Worm (Caenorhabditis elegans) whole organism, midembryonic: ENCODE data around the gene cal-4.

Source experiments
- T22C8.4 ChIP-seq: fragments of 200-800 bp; sonication (Bioruptor generic); IDR thresholded peaks from 2 replicates; pipeline ENCODE4 v1.3.6; 2022; ENCODE audit warnings: missing genetic modification characterization, missing compliant biosample characterization
- cog-1 ChIP-seq: sonication (generic microtip); optimal IDR thresholded peaks from 2 replicates; lab custom pipeline; 2016; ENCODE audit warnings: missing genetic modification characterization, missing compliant biosample characterization
- flt-1 ChIP-seq: fragments of 200-800 bp; sonication (Bioruptor generic); IDR thresholded peaks from 2 replicates; pipeline ENCODE4 v1.3.6; 2022; ENCODE audit warnings: missing genetic modification characterization, missing compliant biosample characterization
- klf-2 ChIP-seq: fragments of 200-800 bp; sonication (Bioruptor generic); conservative IDR thresholded peaks from 2 replicates; pipeline ENCODE4 v1.3.6; 2022; ENCODE audit warnings: missing genetic modification reagents, missing genetic modification characterization, missing compliant biosample characterization
- med-1 ChIP-seq: sonication (generic microtip); optimal IDR thresholded peaks from 2 replicates; lab custom pipeline; 2017; ENCODE audit warnings: missing genetic modification characterization, mild to moderate bottlenecking, missing compliant biosample characterization, antibody characterized with exemption, missing genetic modification reagents; ENCODE audit not compliant: insufficient read depth
- ref-1 ChIP-seq: fragments of 200-800 bp; sonication (Bioruptor generic); conservative IDR thresholded peaks from 2 replicates; pipeline ENCODE4 v1.3.6; 2022; ENCODE audit warnings: missing genetic modification reagents, missing genetic modification characterization, missing compliant biosample characterization
- tab-1 ChIP-seq: fragments of 200-800 bp; sonication (Bioruptor generic); IDR thresholded peaks from 2 replicates; pipeline ENCODE4 v1.3.6; 2022; ENCODE audit warnings: missing genetic modification characterization, missing compliant biosample characterization
- ztf-23 ChIP-seq: fragments of 200-800 bp; sonication (Bioruptor generic); IDR thresholded peaks from 2 replicates; pipeline ENCODE4 v1.3.6; 2022; ENCODE audit warnings: missing genetic modification reagents, missing genetic modification characterization, missing compliant biosample characterization
- ztf-29 ChIP-seq: fragments of 200-800 bp; sonication (Bioruptor generic); IDR thresholded peaks from 2 replicates; pipeline ENCODE4 v1.3.6; 2022; ENCODE audit warnings: missing genetic modification reagents, missing genetic modification characterization, missing compliant biosample characterization

The cal-4 gene

ce11 chrIV:10521106-10521505 lies at the start of gene cal-4:
Gene cal-4 (plus strand): TSS chrIV:10521406.
- TF ChIP-seq ztf-29 (GFP tag; lab: Robert Waterston, UW) (no peak), ref-1 (GFP tag; lab: Robert Waterston, UW) (no peak), med-1 (GFP tag; lab: Kevin White, UChicago) (no peak), flt-1 (GFP tag; lab: Robert Waterston, UW) (no peak)

DNA sequence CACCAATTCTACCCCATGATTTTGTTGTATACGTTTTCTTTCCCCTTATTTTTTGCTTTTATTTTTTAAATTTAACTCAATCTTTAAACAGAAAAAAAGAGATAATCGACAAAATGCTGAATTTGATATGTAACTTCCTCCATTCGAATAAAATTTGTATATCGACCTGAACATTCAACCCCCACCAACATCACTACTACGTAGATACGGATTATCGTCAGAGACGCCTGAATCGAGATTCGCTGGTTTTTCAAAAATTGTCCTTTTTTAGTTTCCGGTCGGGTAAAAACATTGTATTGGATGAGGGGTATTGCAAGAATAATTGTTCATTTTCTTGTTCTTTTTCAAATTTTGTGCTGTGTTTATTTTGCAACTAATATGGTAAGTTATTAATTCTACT lies 48.7 kb upstream of the cal-4 start, which contains the start of gene bgnt-1.1:
Gene bgnt-1.1 (plus strand): TSS at position 301 of the 400 bp plus-strand sequence.
- TF ChIP-seq med-1 (GFP tag; lab: Kevin White, UChicago) (no peak), tab-1 (GFP tag; lab: Robert Waterston, UW) (no peak), flt-1 (GFP tag; lab: Robert Waterston, UW) (no peak), T22C8.4 (GFP tag; lab: Robert Waterston, UW) (no peak), klf-2 (GFP tag; lab: Robert Waterston, UW) (no peak), ztf-23 (no peak), cog-1 (tag; lab: Kevin White, UChicago) (no peak), ztf-29 (GFP tag; lab: Robert Waterston, UW) (no peak), ref-1 (GFP tag; lab: Robert Waterston, UW) (no peak)

DNA sequence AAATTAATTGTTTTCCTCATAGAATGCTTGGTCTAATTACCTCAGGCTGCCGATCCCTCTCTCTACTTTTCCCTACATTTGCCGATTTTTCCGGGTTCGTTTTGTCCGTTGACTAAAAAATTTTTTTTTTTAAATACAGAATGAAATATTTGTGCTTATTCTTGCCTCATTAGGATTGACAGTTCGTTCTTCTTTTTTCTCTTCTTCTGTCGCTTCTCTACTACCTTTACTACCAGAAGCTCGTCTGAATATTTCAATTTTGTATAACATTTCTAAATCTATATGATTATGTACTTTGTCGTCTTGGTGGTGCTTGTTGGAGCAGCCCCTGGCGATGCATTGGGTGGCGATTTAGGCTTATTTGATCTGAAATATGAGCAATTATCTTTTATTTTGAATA lies 46.0 kb upstream of the cal-4 start:
- TF ChIP-seq med-1 (GFP tag; lab: Kevin White, UChicago) (no peak), T22C8.4 (GFP tag; lab: Robert Waterston, UW) (no peak), tab-1 (GFP tag; lab: Robert Waterston, UW) (no peak), klf-2 (GFP tag; lab: Robert Waterston, UW) (no peak), flt-1 (GFP tag; lab: Robert Waterston, UW) (no peak), cog-1 (tag; lab: Kevin White, UChicago) (no peak), ztf-23 (no peak), ref-1 (GFP tag; lab: Robert Waterston, UW) (no peak), ztf-29 (GFP tag; lab: Robert Waterston, UW) (no peak)

ce11 chrIV:10481695-10482094 lies 39.5 kb upstream of the cal-4 start, which contains the start of gene egl-21:
Gene egl-21 (minus strand): TSS chrIV:10481844.
- TF ChIP-seq ztf-23 = no peak
- no peak for TF ChIP-seq flt-1 (GFP tag; lab: Robert Waterston, UW)
- no peak for TF ChIP-seq cog-1 (tag; lab: Kevin White, UChicago)
- no peak for TF ChIP-seq ref-1 (GFP tag; lab: Robert Waterston, UW)
- TF ChIP-seq med-1 (GFP tag; lab: Kevin White, UChicago) = no peak

- TF ChIP-seq med-1 (GFP tag; lab: Kevin White, UChicago) (no peak), flt-1 (GFP tag; lab: Robert Waterston, UW) (no peak), cog-1 (tag; lab: Kevin White, UChicago) (no peak), ztf-23 (no peak), tab-1 (GFP tag; lab: Robert Waterston, UW) (no peak), ztf-29 (GFP tag; lab: Robert Waterston, UW) (no peak), T22C8.4 (GFP tag; lab: Robert Waterston, UW) (no peak), ref-1 (GFP tag; lab: Robert Waterston, UW) (no peak), klf-2 (GFP tag; lab: Robert Waterston, UW) (no peak)
Measured at ce11 chrIV:10482585-10482984, 38.6 kb upstream of the cal-4 start.

DNA sequence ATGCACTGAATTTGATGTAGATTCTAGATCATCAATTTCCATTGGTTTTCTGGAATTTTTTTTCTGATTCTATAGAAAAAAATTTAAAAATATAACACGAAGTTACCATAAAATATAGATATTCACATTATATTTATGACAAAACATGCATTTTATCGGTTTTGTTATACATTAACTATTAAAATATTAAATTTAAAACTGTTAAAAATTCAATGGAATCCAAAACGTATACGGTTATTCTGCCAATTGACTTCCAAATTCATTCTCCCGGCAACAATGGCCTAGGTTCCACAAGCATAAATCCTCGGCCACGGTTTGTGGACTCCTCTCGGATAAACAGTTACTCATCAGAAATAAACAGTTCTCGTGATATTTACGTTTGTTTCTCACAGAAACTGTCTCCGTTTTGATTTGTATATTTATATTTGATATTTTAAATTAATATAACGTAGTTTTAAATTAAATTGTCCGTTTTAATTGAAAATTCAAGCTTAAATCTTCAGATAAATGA lies 37.5 kb upstream of the cal-4 start, which contains the start of the genes F01D4.5 and ced-5:
Gene F01D4.5 (minus strand): TSS at position 51 of the 511 bp plus-strand sequence.
Gene ced-5 (plus strand): TSS at position 504 of the 511 bp plus-strand sequence.
- TF ChIP-seq cog-1 (tag; lab: Kevin White, UChicago) (peak; percentile 64), klf-2 (GFP tag; lab: Robert Waterston, UW) (no peak), tab-1 (GFP tag; lab: Robert Waterston, UW) (no peak), flt-1 (GFP tag; lab: Robert Waterston, UW) (peak; percentile 83), med-1 (GFP tag; lab: Kevin White, UChicago) (no peak), ztf-29 (GFP tag; lab: Robert Waterston, UW) (no peak), T22C8.4 (GFP tag; lab: Robert Waterston, UW) (0 out of 2 replicates have a peak, but pooled peaks have one; percentile 18), ref-1 (GFP tag; lab: Robert Waterston, UW) (no peak), ztf-23 (peak; percentile 42; the same call in 1 of the 2 replicates)

DNA sequence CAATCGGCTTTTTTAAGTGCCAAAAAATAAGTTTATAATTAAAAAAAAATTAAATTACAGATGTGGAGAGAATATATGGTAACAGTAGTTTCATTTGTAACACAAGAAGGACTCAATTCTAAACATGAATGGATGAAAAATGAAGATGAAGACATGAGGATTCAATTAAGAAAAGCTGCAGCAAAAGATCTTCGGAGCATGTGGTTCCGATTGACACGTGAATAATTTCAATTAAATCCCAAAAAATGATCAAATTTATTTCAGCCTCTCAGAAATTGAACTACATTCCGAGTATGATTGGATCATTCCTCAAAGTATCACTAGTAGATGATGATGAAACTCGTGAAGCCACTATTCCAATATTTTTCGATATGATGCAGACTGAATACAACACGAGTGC lies 31.8 kb upstream of the cal-4 start:
- TF ChIP-seq ztf-29 (GFP tag; lab: Robert Waterston, UW) (no peak), klf-2 (GFP tag; lab: Robert Waterston, UW) (no peak), tab-1 (GFP tag; lab: Robert Waterston, UW) (no peak), flt-1 (GFP tag; lab: Robert Waterston, UW) (no peak), T22C8.4 (GFP tag; lab: Robert Waterston, UW) (no peak), ztf-23 (no peak), med-1 (GFP tag; lab: Kevin White, UChicago) (no peak), ref-1 (GFP tag; lab: Robert Waterston, UW) (no peak), cog-1 (tag; lab: Kevin White, UChicago) (no peak)

- TF ChIP-seq klf-2 (GFP tag; lab: Robert Waterston, UW) (no peak), med-1 (GFP tag; lab: Kevin White, UChicago) (no peak), cog-1 (tag; lab: Kevin White, UChicago) (no peak), ref-1 (GFP tag; lab: Robert Waterston, UW) (no peak), tab-1 (GFP tag; lab: Robert Waterston, UW) (no peak), T22C8.4 (GFP tag; lab: Robert Waterston, UW) (no peak), ztf-29 (GFP tag; lab: Robert Waterston, UW) (no peak), ztf-23 (no peak), flt-1 (GFP tag; lab: Robert Waterston, UW) (no peak)
Measured at ce11 chrIV:10498401-10498800, 22.8 kb upstream of the cal-4 start.

ce11 chrIV:10499948-10500356 lies 21.3 kb upstream of the cal-4 start:
- TF ChIP-seq ztf-29 (GFP tag; lab: Robert Waterston, UW) = no peak
- no peak for TF ChIP-seq med-1 (GFP tag; lab: Kevin White, UChicago)
- no peak for TF ChIP-seq T22C8.4 (GFP tag; lab: Robert Waterston, UW)
- TF ChIP-seq ztf-23 = 0 out of 2 replicates have a peak, but pooled peaks have one; percentile 43
- no peak for TF ChIP-seq cog-1 (tag; lab: Kevin White, UChicago)
